Fruit fly (Drosophila melanogaster) whole organism, embryonic: ENCODE data around the gene ph-d.

ENCODE experiments used
- Atf3 ChIP-seq: fragments of 200-800 bp; sonication (Bioruptor generic); optimal IDR thresholded peaks from 3 replicates; lab custom pipeline; 2016; ENCODE audit warnings: missing biosample characterization, missing genetic modification characterization
- C15 ChIP-seq: fragments of 200-800 bp; sonication (Bioruptor generic); IDR thresholded peaks from 3 replicates; pipeline ENCODE4 v1.3.6; 2022; ENCODE audit warnings: missing biosample characterization, missing genetic modification characterization
- CG10274 ChIP-seq: fragments of 200-800 bp; sonication (Bioruptor generic); optimal IDR thresholded peaks from 3 replicates; lab custom pipeline; 2017; ENCODE audit warnings: missing biosample characterization, mild to moderate bottlenecking, missing genetic modification characterization
- CG11695 ChIP-seq: fragments of 200-800 bp; sonication (Bioruptor generic); IDR thresholded peaks from 3 replicates; pipeline ENCODE4 v1.3.6; 2022; ENCODE audit warnings: missing biosample characterization, missing genetic modification characterization
- CG12071 ChIP-seq: fragments of 200-800 bp; sonication (Bioruptor generic); optimal IDR thresholded peaks from 3 replicates; lab custom pipeline; 2018; ENCODE audit warnings: missing biosample characterization, mild to moderate bottlenecking, missing genetic modification characterization
- CG12104 ChIP-seq: fragments of 200-800 bp; sonication (Bioruptor generic); optimal IDR thresholded peaks from 3 replicates; lab custom pipeline; 2016; ENCODE audit warnings: missing biosample characterization, missing genetic modification characterization
- CG12769 ChIP-seq: fragments of 200-800 bp; sonication (Bioruptor generic); optimal IDR thresholded peaks from 2 replicates; lab custom pipeline; 2019; ENCODE audit warnings: missing biosample characterization, mild to moderate bottlenecking, missing genetic modification characterization, moderate library complexity
- CG12942 ChIP-seq: fragments of 200-800 bp; sonication (Bioruptor generic); optimal IDR thresholded peaks from 3 replicates; lab custom pipeline; 2016; ENCODE audit warnings: missing biosample characterization, missing genetic modification characterization
- CG14441 ChIP-seq: fragments of 200-800 bp; sonication (Bioruptor generic); IDR thresholded peaks from 2 replicates; pipeline ENCODE4 v1.3.6; 2022; ENCODE audit warnings: missing biosample characterization, missing genetic modification characterization
- CG15269 ChIP-seq: fragments of 200-800 bp; sonication (Bioruptor generic); optimal IDR thresholded peaks from 2 replicates; lab custom pipeline; 2018; ENCODE audit warnings: missing biosample characterization, mild to moderate bottlenecking, missing genetic modification characterization, moderate library complexity
- CG17186 ChIP-seq: fragments of 200-800 bp; sonication (Bioruptor generic); optimal IDR thresholded peaks from 3 replicates; lab custom pipeline; 2017; ENCODE audit warnings: missing biosample characterization, missing genetic modification reagents, missing genetic modification characterization
- CG18011 ChIP-seq: fragments of 200-800 bp; sonication (Bioruptor generic); optimal IDR thresholded peaks from 2 replicates; lab custom pipeline; 2017; ENCODE audit warnings: missing biosample characterization, missing genetic modification characterization, mild to moderate bottlenecking, moderate library complexity, missing genotype
- CG18476 ChIP-seq: fragments of 200-800 bp; sonication (Bioruptor generic); optimal IDR thresholded peaks from 2 replicates; lab custom pipeline; 2016; ENCODE audit warnings: missing biosample characterization, mild to moderate bottlenecking, missing genetic modification characterization
- CG2875 ChIP-seq: fragments of 200-800 bp; sonication (Bioruptor generic); optimal IDR thresholded peaks from 2 replicates; lab custom pipeline; 2017; ENCODE audit warnings: missing biosample characterization, mild to moderate bottlenecking, missing genetic modification characterization, missing genetic modification reagents
- CG30431 ChIP-seq: fragments of 200-800 bp; sonication (Bioruptor generic); optimal IDR thresholded peaks from 2 replicates; lab custom pipeline; 2017; ENCODE audit warnings: missing biosample characterization, missing genetic modification characterization
- CG33557 ChIP-seq: fragments of 200-800 bp; sonication (Bioruptor generic); optimal IDR thresholded peaks from 2 replicates; lab custom pipeline; 2019; ENCODE audit warnings: missing biosample characterization, mild to moderate bottlenecking, missing genetic modification characterization, moderate library complexity
- CG7271 ChIP-seq: fragments of 200-800 bp; sonication (Bioruptor generic); optimal IDR thresholded peaks from 2 replicates; lab custom pipeline; 2018; ENCODE audit warnings: missing biosample characterization, mild to moderate bottlenecking, missing genetic modification characterization, moderate library complexity
- CG8281 ChIP-seq: fragments of 200-800 bp; sonication (Bioruptor generic); optimal IDR thresholded peaks from 2 replicates; lab custom pipeline; 2018; ENCODE audit warnings: missing biosample characterization, mild to moderate bottlenecking, missing genetic modification characterization, moderate library complexity
- CG9932 ChIP-seq: fragments of 200-800 bp; sonication (Bioruptor generic); IDR thresholded peaks from 2 replicates; pipeline ENCODE4 v1.3.6; 2022; ENCODE audit warnings: missing biosample characterization, missing genetic modification characterization
- CTCF ChIP-seq: fragments of 200-800 bp; sonication (Bioruptor generic); optimal IDR thresholded peaks from 2 replicates; lab custom pipeline; 2017; ENCODE audit warnings: missing biosample characterization, mild to moderate bottlenecking, missing genetic modification characterization, moderate library complexity
- Camta ChIP-seq: fragments of 200-800 bp; sonication (Bioruptor generic); optimal IDR thresholded peaks from 2 replicates; lab custom pipeline; 2016; ENCODE audit warnings: missing biosample characterization, missing genetic modification characterization
- Doc2 ChIP-seq: fragments of 200-800 bp; sonication (Bioruptor generic); IDR thresholded peaks from 2 replicates; pipeline ENCODE4 v1.3.6; 2022; ENCODE audit warnings: missing biosample characterization, missing genetic modification characterization
- Eip74EF ChIP-seq, 2 experiments: fragments of 200-800 bp in 1 of 2; fragments of >200 bp in 1 of 2; sonication (Bioruptor generic) in 1 of 2; optimal IDR thresholded peaks; 2 replicates each; lab custom pipeline; 2017 to 2019; ENCODE audit warnings: missing biosample characterization in 2 of 2, missing genetic modification characterization in 2 of 2, mild to moderate bottlenecking in 1 of 2, moderate library complexity in 1 of 2
- HLH3B ChIP-seq: fragments of 200-800 bp; sonication (Bioruptor generic); IDR thresholded peaks from 2 replicates; pipeline ENCODE4 v1.3.6; 2022; ENCODE audit warnings: missing biosample characterization, missing genetic modification characterization
- Nf-YB ChIP-seq: fragments of 200-800 bp; sonication (Bioruptor generic); optimal IDR thresholded peaks from 3 replicates; lab custom pipeline; 2019; ENCODE audit warnings: missing biosample characterization, mild to moderate bottlenecking, missing genetic modification characterization, moderate library complexity
- Nf-YC ChIP-seq: fragments of 200-800 bp; optimal IDR thresholded peaks from 3 replicates; lab custom pipeline; 2019; ENCODE audit warnings: missing biosample characterization, mild to moderate bottlenecking, missing genetic modification characterization, moderate library complexity
- Ptx1 ChIP-seq: fragments of 200-800 bp; sonication (Bioruptor generic); IDR thresholded peaks from 2 replicates; pipeline ENCODE4 v1.3.6; 2022; ENCODE audit warnings: missing biosample characterization, missing genetic modification characterization
- Side ChIP-seq: fragments of 200-800 bp; sonication (Bioruptor generic); optimal IDR thresholded peaks from 2 replicates; lab custom pipeline; 2016; ENCODE audit warnings: missing biosample characterization, missing genetic modification characterization
- Sox100B ChIP-seq: fragments of 200-800 bp; sonication (Bioruptor generic); optimal IDR thresholded peaks from 3 replicates; lab custom pipeline; 2018; ENCODE audit warnings: missing biosample characterization, mild to moderate bottlenecking, missing genetic modification characterization
- Xbp1 ChIP-seq: fragments of 200-800 bp; sonication (Bioruptor generic); optimal IDR thresholded peaks from 3 replicates; lab custom pipeline; 2016; ENCODE audit warnings: missing biosample characterization, mild to moderate bottlenecking, missing genetic modification characterization
- ara ChIP-seq: fragments of 200-800 bp; sonication (Bioruptor generic); IDR thresholded peaks from 2 replicates; pipeline ENCODE4 v1.3.6; 2022; ENCODE audit warnings: missing biosample characterization, missing genetic modification characterization
- corto ChIP-seq: fragments of 200-800 bp; sonication (Bioruptor generic); optimal IDR thresholded peaks from 2 replicates; lab custom pipeline; 2016; ENCODE audit warnings: missing biosample characterization, mild to moderate bottlenecking, missing genetic modification characterization, moderate library complexity
- cwo ChIP-seq: fragments of 200-800 bp; sonication (Bioruptor generic); optimal IDR thresholded peaks from 3 replicates; lab custom pipeline; 2017; ENCODE audit warnings: missing biosample characterization, missing genetic modification characterization, mild to moderate bottlenecking, moderate library complexity, missing genetic modification reagents
- gro ChIP-seq: fragments of 200-800 bp; sonication (Bioruptor generic); optimal IDR thresholded peaks from 2 replicates; lab custom pipeline; 2016; ENCODE audit warnings: missing biosample characterization, missing genetic modification characterization
- her ChIP-seq: fragments of 200-800 bp; sonication (Bioruptor generic); optimal IDR thresholded peaks from 2 replicates; lab custom pipeline; 2016; ENCODE audit warnings: missing biosample characterization, missing genetic modification characterization
- hth ChIP-seq: fragments of >200 bp; optimal IDR thresholded peaks from 2 replicates; lab custom pipeline; 2017; ENCODE audit warnings: inconsistent platforms
- ind ChIP-seq: fragments of 200-800 bp; sonication (Bioruptor generic); optimal IDR thresholded peaks from 3 replicates; lab custom pipeline; 2016; ENCODE audit warnings: missing biosample characterization, missing genetic modification characterization
- jumu ChIP-seq: fragments of 200-800 bp; sonication (Bioruptor generic); optimal IDR thresholded peaks from 3 replicates; lab custom pipeline; 2016; ENCODE audit warnings: missing biosample characterization, missing genetic modification characterization
- lilli ChIP-seq: fragments of 200-800 bp; sonication (Bioruptor generic); optimal IDR thresholded peaks from 3 replicates; lab custom pipeline; 2016; ENCODE audit warnings: missing biosample characterization, missing genetic modification characterization
- nerfin-1 ChIP-seq: fragments of 200-800 bp; sonication (Bioruptor generic); optimal IDR thresholded peaks from 3 replicates; lab custom pipeline; 2019; ENCODE audit warnings: missing biosample characterization, mild to moderate bottlenecking, missing genetic modification characterization, moderate library complexity
- nmo ChIP-seq: fragments of 200-800 bp; sonication (Bioruptor generic); optimal IDR thresholded peaks from 2 replicates; lab custom pipeline; 2018; ENCODE audit warnings: missing biosample characterization, mild to moderate bottlenecking, missing genetic modification characterization, moderate library complexity
- nom ChIP-seq: fragments of 200-800 bp; sonication (Bioruptor generic); optimal IDR thresholded peaks from 2 replicates; lab custom pipeline; 2017; ENCODE audit warnings: missing biosample characterization, missing genetic modification characterization, mild to moderate bottlenecking, moderate library complexity, missing genetic modification reagents
- oc ChIP-seq: fragments of 200-800 bp; sonication (Bioruptor generic); optimal IDR thresholded peaks from 2 replicates; lab custom pipeline; 2018; ENCODE audit warnings: missing biosample characterization, mild to moderate bottlenecking, missing genetic modification characterization, moderate library complexity
- onecut ChIP-seq: fragments of 200-800 bp; sonication (Bioruptor generic); IDR thresholded peaks from 2 replicates; pipeline ENCODE4 v1.3.6; 2022; ENCODE audit warnings: missing biosample characterization, missing genetic modification characterization
- sc ChIP-seq, 3 experiments: fragments of >200 bp in 2 of 3; fragments of 200-800 bp in 1 of 3; sonication (Bioruptor generic) in 1 of 3; optimal IDR thresholded peaks; 2 replicates in 2 of 3; 3 replicates in 1 of 3; lab custom pipeline; 2017; ENCODE audit warnings: mild to moderate bottlenecking in 1 of 3, missing biosample characterization in 1 of 3, missing genetic modification characterization in 1 of 3, missing genetic modification reagents in 1 of 3
- sd ChIP-seq: fragments of 200-800 bp; sonication (Bioruptor generic); optimal IDR thresholded peaks from 3 replicates; lab custom pipeline; 2018; ENCODE audit warnings: missing biosample characterization, mild to moderate bottlenecking, missing genetic modification characterization, moderate library complexity
- sens-2 ChIP-seq: fragments of 200-800 bp; sonication (Bioruptor generic); IDR thresholded peaks from 2 replicates; pipeline ENCODE4 v1.3.6; 2022; ENCODE audit warnings: missing biosample characterization, missing genetic modification characterization
- sna ChIP-seq: fragments of 200-800 bp; sonication (Bioruptor generic); IDR thresholded peaks from 2 replicates; pipeline ENCODE4 v1.3.6; 2022; ENCODE audit warnings: missing biosample characterization, missing genetic modification characterization; ENCODE audit not compliant: partially characterized antibody
- sug ChIP-seq: fragments of 200-800 bp; optimal IDR thresholded peaks from 2 replicates; lab custom pipeline; 2019; ENCODE audit warnings: missing biosample characterization, mild to moderate bottlenecking, missing genetic modification characterization, moderate library complexity
- ttk ChIP-seq: fragments of 200-800 bp; sonication (Bioruptor generic); IDR thresholded peaks from 2 replicates; pipeline ENCODE4 v2.1.2; 2022; ENCODE audit warnings: missing biosample characterization, missing genetic modification characterization
- usp ChIP-seq: fragments of >200 bp; optimal IDR thresholded peaks from 2 replicates; lab custom pipeline; 2017; ENCODE audit warnings: missing biosample characterization, missing genetic modification characterization

Gene ph-d

DNA sequence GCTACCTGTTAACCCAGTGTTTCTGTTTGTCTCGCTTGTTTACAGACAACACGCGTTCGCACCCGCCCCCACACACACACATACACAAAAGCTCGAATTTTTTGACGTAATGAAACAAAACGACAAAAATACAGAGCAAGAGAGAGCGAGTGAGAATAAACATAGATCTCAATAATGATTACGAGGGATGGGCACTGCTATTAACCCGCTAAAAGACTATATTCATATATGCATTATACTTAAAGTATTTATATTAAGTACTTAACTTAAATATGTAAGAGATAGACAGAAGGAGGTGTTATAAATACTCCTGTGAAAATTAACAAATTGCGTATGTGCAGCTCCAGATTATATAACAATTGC is 18.7 kb upstream of the ph-d start (continued):
- TF ChIP-seq cwo (GFP tag; lab: Kevin White, UChicago): peak; percentile 50
- peak; percentile 46 for TF ChIP-seq sd (tag; lab: Kevin White, UChicago)
- peak; percentile 50 for TF ChIP-seq ind (GFP tag; lab: Kevin White, UChicago)
- TF ChIP-seq CTCF (GFP tag; lab: Kevin White, UChicago): no peak
- TF ChIP-seq CG15269 (tag; lab: Kevin White, UChicago): peak; percentile 62
- TF ChIP-seq CG12104 (GFP tag; lab: Kevin White, UChicago): peak; percentile 47
- TF ChIP-seq CG8281 (tag; lab: Kevin White, UChicago): peak; percentile 33
- peak; percentile 4 for TF ChIP-seq her (GFP tag; lab: Kevin White, UChicago)
- TF ChIP-seq CG18476 (GFP tag; lab: Kevin White, UChicago): no peak
- peak; percentile 34; the same call in 1 of the 2 replicates for TF ChIP-seq onecut (GFP tag; lab: Robert Waterston, UW)
- peak; percentile 20 for TF ChIP-seq nerfin-1 (tag; lab: Kevin White, UChicago)
- peak; percentile 56 for TF ChIP-seq CG12769
- peak; percentile 51 for TF ChIP-seq corto (GFP tag; lab: Kevin White, UChicago)
- TF ChIP-seq C15 (GFP tag; lab: Robert Waterston, UW): no peak
- TF ChIP-seq lilli (GFP tag; lab: Kevin White, UChicago): peak; percentile 10
- TF ChIP-seq CG30431 (GFP tag; lab: Kevin White, UChicago): no peak
- peak in 1 of 2 experiments; percentile 9 for TF ChIP-seq Eip74EF (GFP tag; optimal IDR thresholded peaks at IDR 0.05; lab: Kevin White, UChicago)
- TF ChIP-seq Nf-YC (tag; lab: Kevin White, UChicago): peak; percentile 30
- TF ChIP-seq ara: 0 out of 2 replicates have a peak, but pooled peaks have one; percentile 39
- no peak for TF ChIP-seq CG12942
- TF ChIP-seq sug: peak; percentile 31
- TF ChIP-seq CG12071: peak; percentile 61
- no peak for TF ChIP-seq CG17186
- peak; percentile 20; the same call in 1 of the 2 replicates for TF ChIP-seq HLH3B (GFP tag; lab: Robert Waterston, UW)
- no peak for TF ChIP-seq sc (optimal IDR thresholded peaks at IDR 0.05; lab: Kevin White, UChicago)
- TF ChIP-seq sc (GFP tag; optimal IDR thresholded peaks at IDR 0.05; lab: Kevin White, UChicago): peak; percentile 10
- peak; percentile 28; the same call in 1 of the 2 replicates for TF ChIP-seq Ptx1
- TF ChIP-seq Nf-YB (GFP tag; lab: Kevin White, UChicago): peak; percentile 8
- no peak for TF ChIP-seq Doc2
- no peak for TF ChIP-seq CG33557
- no peak for TF ChIP-seq gro
- no peak for TF ChIP-seq CG18011 (GFP tag; lab: Kevin White, UChicago)
- no peak for TF ChIP-seq CG7271 (tag; lab: Kevin White, UChicago)
- TF ChIP-seq Camta (GFP tag; lab: Kevin White, UChicago): peak; percentile 23
- no peak for TF ChIP-seq Sox100B (GFP tag; lab: Kevin White, UChicago)
- TF ChIP-seq CG11695: peak; percentile 48; the same call in 1 of the 3 replicates
- no peak for TF ChIP-seq Atf3 (GFP tag; lab: Kevin White, UChicago)
- no peak for TF ChIP-seq CG14441
- no peak for TF ChIP-seq oc
- TF ChIP-seq nom: no peak
- TF ChIP-seq sens-2: no peak
- TF ChIP-seq Xbp1: peak; percentile 26
- no peak for TF ChIP-seq ttk
- TF ChIP-seq CG2875 (GFP tag; lab: Kevin White, UChicago): peak; percentile 68
- TF ChIP-seq Side (GFP tag; lab: Kevin White, UChicago): no peak
- TF ChIP-seq usp (GFP tag; lab: Kevin White, UChicago): no peak
- TF ChIP-seq sna: no peak
- TF ChIP-seq hth: no peak
- TF ChIP-seq CG9932 (GFP tag; lab: Robert Waterston, UW): peak; percentile 60
- TF ChIP-seq CG10274 (GFP tag; lab: Kevin White, UChicago): no peak
- TF ChIP-seq nmo (GFP tag; lab: Kevin White, UChicago): peak; percentile 25
- no peak for TF ChIP-seq jumu (GFP tag; lab: Kevin White, UChicago)
